Worm (Caenorhabditis elegans) whole organism, L4/young adult: ENCODE results near the gene emre-1.

Experiments
- W03F9.2 ChIP-seq: fragments of 150-350 bp; optimal IDR thresholded peaks from 2 replicates; lab custom pipeline; 2014; ENCODE audit warnings: missing biosample characterization, missing genetic modification characterization
- dao-5 ChIP-seq: sonication (generic microtip); optimal IDR thresholded peaks from 2 replicates; lab custom pipeline; 2016; ENCODE audit warnings: missing genotype, missing genetic modification characterization, moderate library complexity, missing compliant biosample characterization
- him-1 ChIP-seq: sonication (generic microtip); optimal IDR thresholded peaks from 2 replicates; lab custom pipeline; 2016; ENCODE audit warnings: missing genotype, missing genetic modification reagents, missing genetic modification characterization, missing compliant biosample characterization

- TF ChIP-seq him-1 (tag; lab: Kevin White, UChicago), result no peak
- TF ChIP-seq dao-5 (tag; lab: Kevin White, UChicago), result no peak
- no peak for TF ChIP-seq W03F9.2
These were observed 24.9 kb upstream of the emre-1 start, which contains the start of gene pag-3 for ce11 chrX:14954548-14954947.
